Fruit fly (Drosophila melanogaster) whole organism, embryonic: Measurements from ENCODE around the gene fry.

ENCODE experiments used
- Asciz ChIP-seq: fragments of 200-800 bp; sonication (Bioruptor generic); optimal IDR thresholded peaks from 2 replicates; lab custom pipeline; 2017; ENCODE audit warnings: missing biosample characterization, mild to moderate bottlenecking, missing genetic modification characterization, missing genetic modification reagents
- Blimp-1 ChIP-seq: fragments of 200-800 bp; sonication (Bioruptor generic); optimal IDR thresholded peaks from 3 replicates; lab custom pipeline; 2018; ENCODE audit warnings: missing biosample characterization, missing genetic modification characterization, mild to moderate bottlenecking, moderate library complexity, missing genetic modification reagents
- BtbVII ChIP-seq: fragments of 200-800 bp; sonication (Bioruptor generic); optimal IDR thresholded peaks from 3 replicates; lab custom pipeline; 2017; ENCODE audit warnings: missing biosample characterization, mild to moderate bottlenecking, missing genetic modification characterization
- CG10209 ChIP-seq: fragments of 200-800 bp; sonication (Bioruptor generic); optimal IDR thresholded peaks from 3 replicates; lab custom pipeline; 2017; ENCODE audit warnings: missing biosample characterization, mild to moderate bottlenecking, missing genetic modification characterization, missing genetic modification reagents
- CG10267 ChIP-seq: fragments of 200-800 bp; sonication (Bioruptor generic); optimal IDR thresholded peaks from 2 replicates; lab custom pipeline; 2018; ENCODE audit warnings: missing biosample characterization, mild to moderate bottlenecking, missing genetic modification characterization, moderate library complexity
- CG10321 ChIP-seq: fragments of 200-800 bp; sonication (Bioruptor generic); IDR thresholded peaks from 2 replicates; pipeline ENCODE4 v1.3.6; 2022; ENCODE audit warnings: missing biosample characterization, missing genetic modification characterization
- CG10462 ChIP-seq: fragments of 200-800 bp; sonication (Bioruptor generic); optimal IDR thresholded peaks from 2 replicates; lab custom pipeline; 2016; ENCODE audit warnings: missing biosample characterization, missing genetic modification characterization
- CG11456 ChIP-seq: fragments of 200-800 bp; sonication (Bioruptor generic); IDR thresholded peaks from 3 replicates; pipeline ENCODE4 v1.3.6; 2022; ENCODE audit warnings: missing biosample characterization, missing genetic modification characterization
- CG11504 ChIP-seq: fragments of 200-800 bp; sonication (Bioruptor generic); optimal IDR thresholded peaks from 3 replicates; lab custom pipeline; 2019; ENCODE audit warnings: missing biosample characterization, mild to moderate bottlenecking, missing genetic modification characterization, moderate library complexity
- CG12391 ChIP-seq: fragments of 200-800 bp; sonication (Bioruptor generic); optimal IDR thresholded peaks from 3 replicates; lab custom pipeline; 2018; ENCODE audit warnings: missing biosample characterization, mild to moderate bottlenecking, missing genetic modification characterization, moderate library complexity
- CG12744 ChIP-seq: fragments of 200-800 bp; sonication (Bioruptor generic); optimal IDR thresholded peaks from 2 replicates; lab custom pipeline; 2016; ENCODE audit warnings: missing biosample characterization, missing genetic modification characterization
- CG13624 ChIP-seq: fragments of 200-800 bp; sonication (Bioruptor generic); optimal IDR thresholded peaks from 2 replicates; lab custom pipeline; 2016; ENCODE audit warnings: missing biosample characterization, missing genetic modification characterization
- CG14441 ChIP-seq: fragments of 200-800 bp; sonication (Bioruptor generic); IDR thresholded peaks from 2 replicates; pipeline ENCODE4 v1.3.6; 2022; ENCODE audit warnings: missing biosample characterization, missing genetic modification characterization
- CG31441 ChIP-seq: fragments of 200-800 bp; sonication (Bioruptor generic); IDR thresholded peaks from 2 replicates; pipeline ENCODE4 v1.3.6; 2022; ENCODE audit warnings: missing biosample characterization, missing genetic modification characterization
- CG7987 ChIP-seq: fragments of 200-800 bp; sonication (Bioruptor generic); optimal IDR thresholded peaks from 2 replicates; lab custom pipeline; 2018; ENCODE audit warnings: missing biosample characterization, mild to moderate bottlenecking, missing genetic modification characterization, moderate library complexity
- CG9609 ChIP-seq: fragments of 200-800 bp; sonication (Bioruptor generic); optimal IDR thresholded peaks from 3 replicates; lab custom pipeline; 2016; ENCODE audit warnings: missing biosample characterization, missing genetic modification characterization
- D ChIP-seq, 2 experiments: fragments of 200-800 bp in 1 of 2; fragments of >200 bp in 1 of 2; sonication (Bioruptor generic) in 1 of 2; optimal IDR thresholded peaks; 2 replicates in 1 of 2; 3 replicates in 1 of 2; lab custom pipeline; 2017; ENCODE audit warnings: mild to moderate bottlenecking in 1 of 2, missing biosample characterization in 1 of 2, missing genetic modification characterization in 1 of 2, missing genetic modification reagents in 1 of 2
- Dll ChIP-seq: fragments of 200-800 bp; sonication (Bioruptor generic); IDR thresholded peaks from 4 replicates; pipeline ENCODE4 v1.3.6; 2022; ENCODE audit warnings: missing biosample characterization, missing genetic modification characterization; ENCODE audit not compliant: partially characterized antibody
- Doc2 ChIP-seq: fragments of 200-800 bp; sonication (Bioruptor generic); IDR thresholded peaks from 2 replicates; pipeline ENCODE4 v1.3.6; 2022; ENCODE audit warnings: missing biosample characterization, missing genetic modification characterization
- E2f2 ChIP-seq: fragments of 200-800 bp; sonication (Bioruptor generic); IDR thresholded peaks from 2 replicates; pipeline ENCODE4 v1.3.6; 2022; ENCODE audit warnings: missing biosample characterization, missing genetic modification characterization
- H15 ChIP-seq: fragments of 200-800 bp; sonication (Bioruptor generic); IDR thresholded peaks from 3 replicates; pipeline ENCODE4 v1.3.6; 2022; ENCODE audit warnings: missing biosample characterization, missing genetic modification characterization
- H2.0 ChIP-seq: fragments of 200-800 bp; sonication (Bioruptor generic); IDR thresholded peaks from 2 replicates; pipeline ENCODE4 v1.3.6; 2022; ENCODE audit warnings: missing biosample characterization, missing genetic modification characterization
- Hr78 ChIP-seq, 2 experiments: fragments of 200-800 bp in 1 of 2; fragments of >200 bp in 1 of 2; sonication (Bioruptor generic) in 1 of 2; optimal IDR thresholded peaks; 2 replicates each; lab custom pipeline; 2017 to 2019; ENCODE audit warnings: missing biosample characterization in 2 of 2, missing genetic modification characterization in 2 of 2, mild to moderate bottlenecking in 1 of 2, moderate library complexity in 1 of 2
- NC2β ChIP-seq: fragments of 200-800 bp; sonication (Bioruptor generic); optimal IDR thresholded peaks from 2 replicates; lab custom pipeline; 2016; ENCODE audit warnings: missing biosample characterization, missing genetic modification characterization
- Optix ChIP-seq: fragments of 200-800 bp; sonication (Bioruptor generic); IDR thresholded peaks from 3 replicates; pipeline ENCODE4 v1.3.6; 2022; ENCODE audit warnings: missing biosample characterization, missing genetic modification characterization
- Sry-β ChIP-seq: fragments of 200-800 bp; sonication (Bioruptor generic); optimal IDR thresholded peaks from 2 replicates; lab custom pipeline; 2018; ENCODE audit warnings: missing biosample characterization, mild to moderate bottlenecking, missing genetic modification characterization, moderate library complexity
- Sry-δ ChIP-seq: fragments of 200-800 bp; sonication (Bioruptor generic); optimal IDR thresholded peaks from 2 replicates; lab custom pipeline; 2016; ENCODE audit warnings: missing biosample characterization, missing genetic modification characterization
- Vsx1 ChIP-seq: fragments of 200-800 bp; sonication (Bioruptor generic); optimal IDR thresholded peaks from 2 replicates; lab custom pipeline; 2017; ENCODE audit warnings: missing biosample characterization, mild to moderate bottlenecking, missing genetic modification characterization, missing genetic modification reagents
- ab ChIP-seq: fragments of 200-800 bp; sonication (Bioruptor generic); optimal IDR thresholded peaks from 2 replicates; lab custom pipeline; 2016; ENCODE audit warnings: missing biosample characterization, missing genetic modification characterization
- ac ChIP-seq: fragments of 200-800 bp; sonication (Bioruptor generic); optimal IDR thresholded peaks from 3 replicates; lab custom pipeline; 2017; ENCODE audit warnings: missing biosample characterization, mild to moderate bottlenecking, missing genetic modification characterization
- az2 ChIP-seq: fragments of 200-800 bp; sonication (Bioruptor generic); optimal IDR thresholded peaks from 3 replicates; lab custom pipeline; 2016; ENCODE audit warnings: missing biosample characterization, missing genetic modification characterization
- bsh ChIP-seq, 2 experiments: fragments of 200-800 bp; sonication (Bioruptor generic); optimal IDR thresholded peaks; 2 replicates each; lab custom pipeline; 2017 to 2018; ENCODE audit warnings: mild to moderate bottlenecking in 2 of 2, missing biosample characterization in 2 of 2, missing genetic modification characterization in 2 of 2, moderate library complexity in 1 of 2
- cato ChIP-seq: fragments of 200-800 bp; sonication (Bioruptor generic); optimal IDR thresholded peaks from 2 replicates; lab custom pipeline; 2016; ENCODE audit warnings: missing biosample characterization, missing genetic modification characterization, borderline replicate concordance
- chinmo ChIP-seq: fragments of 200-800 bp; sonication (Bioruptor generic); IDR thresholded peaks from 4 replicates; pipeline ENCODE4 v1.3.6; 2022; ENCODE audit warnings: missing biosample characterization, missing genetic modification characterization; ENCODE audit not compliant: partially characterized antibody
- dimm ChIP-seq: fragments of 200-800 bp; sonication (Bioruptor generic); IDR thresholded peaks from 2 replicates; pipeline ENCODE4 v1.3.6; 2022; ENCODE audit warnings: missing biosample characterization, missing genetic modification characterization
- dmrt11E ChIP-seq: fragments of 200-800 bp; sonication (Bioruptor generic); optimal IDR thresholded peaks from 3 replicates; lab custom pipeline; 2018; ENCODE audit warnings: missing biosample characterization, mild to moderate bottlenecking, missing genetic modification characterization, moderate library complexity
- dysf ChIP-seq: fragments of 200-800 bp; sonication (Bioruptor generic); IDR thresholded peaks from 3 replicates; pipeline ENCODE4 v1.3.6; 2022; ENCODE audit warnings: missing biosample characterization, missing genetic modification characterization
- fd3F ChIP-seq: fragments of 200-800 bp; sonication (Bioruptor generic); optimal IDR thresholded peaks from 2 replicates; lab custom pipeline; 2018; ENCODE audit warnings: missing biosample characterization, mild to moderate bottlenecking, missing genetic modification characterization, moderate library complexity
- jumu ChIP-seq: fragments of 200-800 bp; sonication (Bioruptor generic); optimal IDR thresholded peaks from 3 replicates; lab custom pipeline; 2016; ENCODE audit warnings: missing biosample characterization, missing genetic modification characterization
- lmd ChIP-seq: fragments of 200-800 bp; sonication (Bioruptor generic); IDR thresholded peaks from 2 replicates; pipeline ENCODE4 v1.3.6; 2022; ENCODE audit warnings: missing biosample characterization, missing genetic modification characterization
- nom ChIP-seq: fragments of 200-800 bp; sonication (Bioruptor generic); optimal IDR thresholded peaks from 2 replicates; lab custom pipeline; 2017; ENCODE audit warnings: missing biosample characterization, missing genetic modification characterization, mild to moderate bottlenecking, moderate library complexity, missing genetic modification reagents
- org-1 ChIP-seq: fragments of 200-800 bp; sonication (Bioruptor generic); optimal IDR thresholded peaks from 2 replicates; lab custom pipeline; 2017; ENCODE audit warnings: missing biosample characterization, missing genetic modification characterization
- psq ChIP-seq: fragments of 200-800 bp; sonication (Bioruptor generic); optimal IDR thresholded peaks from 2 replicates; lab custom pipeline; 2017; ENCODE audit warnings: missing biosample characterization, missing genetic modification characterization
- sna ChIP-seq: fragments of 200-800 bp; sonication (Bioruptor generic); IDR thresholded peaks from 2 replicates; pipeline ENCODE4 v1.3.6; 2022; ENCODE audit warnings: missing biosample characterization, missing genetic modification characterization; ENCODE audit not compliant: partially characterized antibody
- tin ChIP-seq: fragments of 200-800 bp; sonication (Bioruptor generic); optimal IDR thresholded peaks from 3 replicates; lab custom pipeline; 2016; ENCODE audit warnings: missing biosample characterization, missing genetic modification characterization
- vfl ChIP-seq: fragments of 200-800 bp; sonication (Bioruptor generic); optimal IDR thresholded peaks from 2 replicates; lab custom pipeline; 2016; ENCODE audit warnings: missing biosample characterization, missing genetic modification characterization
- vnd ChIP-seq: fragments of 200-800 bp; sonication (Bioruptor generic); IDR thresholded peaks from 3 replicates; pipeline ENCODE4 v1.3.6; 2022; ENCODE audit warnings: missing biosample characterization, missing genetic modification characterization; ENCODE audit not compliant: partially characterized antibody
- wdn ChIP-seq: fragments of 200-800 bp; sonication (Bioruptor generic); IDR thresholded peaks from 2 replicates; pipeline ENCODE4 v1.3.6; 2022; ENCODE audit warnings: missing biosample characterization, missing genetic modification characterization
- zen ChIP-seq: fragments of 200-800 bp; sonication (Bioruptor generic); optimal IDR thresholded peaks from 3 replicates; lab custom pipeline; 2018; ENCODE audit warnings: missing biosample characterization, mild to moderate bottlenecking, missing genetic modification characterization, moderate library complexity

fry gene

DNA sequence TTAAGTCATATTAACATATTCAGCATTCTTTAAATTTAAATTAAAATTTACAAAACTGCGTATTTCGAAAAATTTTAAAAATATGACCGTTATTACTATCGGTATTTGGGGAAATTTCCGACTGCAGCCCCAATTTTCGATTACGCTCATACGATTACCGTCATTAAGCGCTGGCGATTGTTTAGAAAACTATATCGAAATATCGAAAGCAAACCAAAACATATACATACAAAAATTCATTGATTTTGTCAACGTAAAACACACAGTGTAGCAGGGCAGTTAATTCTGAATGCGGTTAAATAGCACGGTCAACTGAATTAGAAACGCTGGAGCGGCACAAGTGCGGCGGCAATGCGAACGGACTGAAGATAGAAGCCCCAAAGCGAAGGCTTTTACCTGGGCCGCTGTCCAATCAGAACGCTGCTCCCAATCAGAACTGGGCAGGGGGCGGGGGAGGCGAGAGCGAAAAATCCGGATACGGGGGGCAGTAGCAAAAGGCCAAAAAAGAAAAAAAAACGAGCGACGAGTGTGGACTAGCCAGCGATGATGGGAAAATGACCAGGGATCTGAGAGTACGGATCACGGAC, 25.4 kb upstream of the fry start, which contains the start of gene CG16711 (continued):
- TF ChIP-seq sna (GFP tag; lab: Robert Waterston, UW) (peak; percentile 90), bsh (GFP tag; optimal IDR thresholded peaks at IDR 0.05; lab: Kevin White, UChicago) (no peak), CG14441 (no peak), CG10462 (GFP tag; lab: Kevin White, UChicago) (no peak), CG9609 (GFP tag; lab: Kevin White, UChicago) (no peak), wdn (GFP tag; lab: Robert Waterston, UW) (no peak), CG12391 (tag; lab: Kevin White, UChicago) (no peak), CG11504 (no peak), psq (GFP tag; lab: Kevin White, UChicago) (no peak), tin (GFP tag; lab: Kevin White, UChicago) (no peak), ab (no peak), cato (GFP tag; lab: Kevin White, UChicago) (no peak), CG7987 (GFP tag; lab: Kevin White, UChicago) (no peak), dmrt11E (tag; lab: Kevin White, UChicago) (no peak), chinmo (GFP tag; lab: Robert Waterston, UW) (peak; percentile 95), nom (GFP tag; lab: Kevin White, UChicago) (no peak), jumu (no peak), Vsx1 (no peak), H2.0 (GFP tag; lab: Robert Waterston, UW) (no peak), Hr78 (GFP tag; optimal IDR thresholded peaks at IDR 0.05; lab: Kevin White, UChicago) (no peak), CG12744 (GFP tag; lab: Kevin White, UChicago) (no peak), fd3F (GFP tag; lab: Kevin White, UChicago) (no peak), dimm (GFP tag; lab: Robert Waterston, UW) (no peak), Optix (no peak), Asciz (GFP tag; lab: Kevin White, UChicago) (no peak), CG13624 (GFP tag; lab: Kevin White, UChicago) (no peak), CG10321 (GFP tag; lab: Robert Waterston, UW) (no peak), E2f2 (GFP tag; lab: Robert Waterston, UW) (peak; percentile 64), H15 (GFP tag; lab: Robert Waterston, UW) (no peak), Sry-δ (GFP tag; lab: Kevin White, UChicago) (peak; percentile 76), Blimp-1 (no peak), zen (peak; percentile 21), D (optimal IDR thresholded peaks at IDR 0.05; lab: Kevin White, UChicago) (no peak), D (GFP tag; optimal IDR thresholded peaks at IDR 0.05; lab: Kevin White, UChicago) (no peak), CG31441 (GFP tag; lab: Robert Waterston, UW) (no peak), org-1 (GFP tag; lab: Kevin White, UChicago) (no peak), BtbVII (no peak), Doc2 (GFP tag; lab: Robert Waterston, UW) (no peak), Dll (peak; percentile 94), ac (no peak), dysf (GFP tag; lab: Robert Waterston, UW) (no peak), CG10209 (GFP tag; lab: Kevin White, UChicago) (no peak), NC2β (no peak), lmd (GFP tag; lab: Robert Waterston, UW) (no peak), vnd (peak; percentile 93), Sry-β (GFP tag; lab: Kevin White, UChicago) (no peak), CG10267 (tag; lab: Kevin White, UChicago) (peak; percentile 40), CG11456 (GFP tag; lab: Robert Waterston, UW) (no peak), vfl (GFP tag; lab: Kevin White, UChicago) (no peak), az2 (no peak)
